Worm (Caenorhabditis elegans): ENCODE measurements around the gene F20B6.6.

- TF ChIP-seq nhr-12 (tag; optimal IDR thresholded peaks at IDR 0.05) = no peak
- no peak for TF ChIP-seq pha-4 (tag; optimal IDR thresholded peaks at IDR 0.05)
- TF ChIP-seq ztf-11 (tag; optimal IDR thresholded peaks at IDR 0.05) = no peak
- no peak for TF ChIP-seq unc-39 (tag; optimal IDR thresholded peaks at IDR 0.05)
- no peak for TF ChIP-seq daf-12 (tag; optimal IDR thresholded peaks at IDR 0.05)
- TF ChIP-seq nhr-76 (tag; optimal IDR thresholded peaks at IDR 0.05) = no peak
- TF ChIP-seq ceh-9 (tag; optimal IDR thresholded peaks at IDR 0.05) = no peak
- TF ChIP-seq zag-1 (tag; optimal IDR thresholded peaks at IDR 0.05) = no peak
- no peak for TF ChIP-seq egl-27 (tag; optimal IDR thresholded peaks at IDR 0.05)
These were observed 24.6 kb downstream of the F20B6.6 start, which contains the start of gene ZK470.6 for ce11 chrX:4177394-4177793.
